Worm (Caenorhabditis elegans) whole organism, L4 larva: ENCODE results near the gene srw-122.

ENCODE experiments used
- D1046.2 ChIP-seq: fragments of 200-800 bp; sonication (Bioruptor generic); IDR thresholded peaks from 2 replicates; pipeline ENCODE4 v1.3.6; 2022; ENCODE audit warnings: missing genetic modification characterization, missing compliant biosample characterization
- F44E2.7 ChIP-seq: fragments of 200-800 bp; sonication (Bioruptor generic); IDR thresholded peaks from 2 replicates; pipeline ENCODE4 v2.1.2; 2022; ENCODE audit warnings: missing genetic modification characterization, missing compliant biosample characterization
- T26A8.4 ChIP-seq: fragments of 200-800 bp; sonication (Bioruptor generic); IDR thresholded peaks from 2 replicates; pipeline ENCODE4 v1.3.6; 2022; ENCODE audit warnings: missing genetic modification characterization, missing compliant biosample characterization
- Y5F2A.4 ChIP-seq: fragments of 200-800 bp; sonication (Bioruptor generic); optimal IDR thresholded peaks from 2 replicates; lab custom pipeline; 2018; ENCODE audit warnings: mild to moderate bottlenecking, missing genetic modification characterization, missing compliant biosample characterization
- ZK337.2 ChIP-seq: fragments of 200-800 bp; sonication (Bioruptor generic); IDR thresholded peaks from 2 replicates; pipeline ENCODE4 v1.3.6; 2022; ENCODE audit warnings: missing genetic modification reagents, missing genetic modification characterization, missing compliant biosample characterization
- ZK546.5 ChIP-seq, 2 experiments: sonication (generic microtip); optimal IDR thresholded peaks; 2 replicates each; lab custom pipeline; 2017; ENCODE audit warnings: missing biosample characterization in 2 of 2, missing genetic modification characterization in 2 of 2
- aly-2 ChIP-seq: sonication (generic microtip); optimal IDR thresholded peaks from 2 replicates; lab custom pipeline; 2018; ENCODE audit warnings: missing biosample characterization, missing genetic modification characterization
- ama-1 ChIP-seq: fragments of 150-350 bp; optimal IDR thresholded peaks from 2 replicates; lab custom pipeline; 2014; ENCODE audit warnings: inconsistent platforms, mixed read lengths
- ceh-28 ChIP-seq: fragments of 150-350 bp; optimal IDR thresholded peaks from 2 replicates; lab custom pipeline; 2014; ENCODE audit warnings: missing biosample characterization, missing genetic modification reagents, missing genetic modification characterization
- ceh-44 ChIP-seq: fragments of 200-800 bp; sonication (Bioruptor generic); IDR thresholded peaks from 2 replicates; pipeline ENCODE4 v1.3.6; 2022; ENCODE audit warnings: missing genetic modification reagents, missing genetic modification characterization, missing compliant biosample characterization
- ctbp-1 ChIP-seq: fragments of 200-800 bp; sonication (Bioruptor generic); IDR thresholded peaks from 2 replicates; pipeline ENCODE4 v1.3.6; 2022; ENCODE audit warnings: missing genetic modification reagents, missing genetic modification characterization, missing compliant biosample characterization
- daf-12 ChIP-seq: fragments of 150-350 bp; optimal IDR thresholded peaks from 2 replicates; lab custom pipeline; 2014; ENCODE audit warnings: missing biosample characterization, missing genetic modification reagents, missing genetic modification characterization
- daf-8 ChIP-seq: fragments of 200-800 bp; sonication (Bioruptor generic); IDR thresholded peaks from 2 replicates; pipeline ENCODE4 v1.3.6; 2022; ENCODE audit warnings: missing genetic modification characterization, missing compliant biosample characterization
- dmd-8 ChIP-seq: fragments of 200-800 bp; sonication (Bioruptor generic); IDR thresholded peaks from 2 replicates; pipeline ENCODE4 v1.3.6; 2022; ENCODE audit warnings: missing genetic modification characterization, missing compliant biosample characterization
- hif-1 ChIP-seq, 2 experiments: sonication (generic microtip); optimal IDR thresholded peaks; 2 replicates each; lab custom pipeline; 2016 to 2017; ENCODE audit warnings: missing compliant biosample characterization in 2 of 2, missing genetic modification characterization in 2 of 2, missing genetic modification reagents in 2 of 2, missing genotype in 2 of 2, mild to moderate bottlenecking in 1 of 2
- hlh-30 ChIP-seq: sonication (generic microtip); optimal IDR thresholded peaks from 2 replicates; lab custom pipeline; 2017; ENCODE audit warnings: antibody characterized with exemption, mild to moderate bottlenecking, missing genetic modification characterization, missing compliant biosample characterization; ENCODE audit not compliant: insufficient read depth
- jun-1 ChIP-seq: fragments of 150-350 bp; optimal IDR thresholded peaks from 2 replicates; lab custom pipeline; 2014; ENCODE audit warnings: missing biosample characterization, missing genetic modification reagents, missing genetic modification characterization
- lin-1 ChIP-seq: fragments of 200-800 bp; sonication (Bioruptor generic); IDR thresholded peaks from 2 replicates; pipeline ENCODE4 v1.3.6; 2022; ENCODE audit warnings: missing genetic modification reagents, missing genetic modification characterization, missing compliant biosample characterization
- lin-15B ChIP-seq: fragments of 150-350 bp; sonication (generic microtip); optimal IDR thresholded peaks from 3 replicates; lab custom pipeline; 2014; ENCODE audit warnings: missing biosample characterization, missing genetic modification characterization
- lin-38 ChIP-seq: fragments of 200-800 bp; sonication (Bioruptor generic); IDR thresholded peaks from 2 replicates; pipeline ENCODE4 v1.3.6; 2022; ENCODE audit warnings: missing genetic modification reagents, missing genetic modification characterization, missing compliant biosample characterization
- lir-3 ChIP-seq: sonication (generic microtip); optimal IDR thresholded peaks from 2 replicates; lab custom pipeline; 2016; ENCODE audit warnings: mild to moderate bottlenecking, missing genetic modification characterization, missing compliant biosample characterization
- madf-9 ChIP-seq: fragments of 200-800 bp; sonication (Bioruptor generic); conservative IDR thresholded peaks from 2 replicates; pipeline ENCODE4 v1.3.6; 2022; ENCODE audit warnings: missing genetic modification reagents, missing genetic modification characterization, missing compliant biosample characterization
- mdl-1 ChIP-seq, 2 experiments: fragments of 150-350 bp in 1 of 2; sonication (generic microtip) in 1 of 2; optimal IDR thresholded peaks; 2 replicates each; lab custom pipeline; 2014 to 2017; ENCODE audit warnings: missing biosample characterization in 2 of 2, missing genetic modification characterization in 2 of 2
- mep-1 ChIP-seq: fragments of 150-350 bp; sonication (generic microtip); optimal IDR thresholded peaks from 3 replicates; lab custom pipeline; 2014; ENCODE audit warnings: missing biosample characterization, missing genetic modification characterization
- nhr-102 ChIP-seq: sonication (generic microtip); optimal IDR thresholded peaks from 2 replicates; lab custom pipeline; 2016; ENCODE audit warnings: mild to moderate bottlenecking, missing genetic modification characterization, moderate library complexity, missing compliant biosample characterization
- nhr-25 ChIP-seq: sonication (generic microtip); optimal IDR thresholded peaks from 2 replicates; lab custom pipeline; 2017; ENCODE audit warnings: missing genetic modification characterization, mild to moderate bottlenecking, missing compliant biosample characterization, antibody characterized with exemption, moderate library complexity, borderline replicate concordance; ENCODE audit not compliant: insufficient read depth
- rbr-2 ChIP-seq: sonication (generic microtip); optimal IDR thresholded peaks from 2 replicates; lab custom pipeline; 2016; ENCODE audit warnings: missing genotype, missing genetic modification characterization, missing compliant biosample characterization
- saeg-2 ChIP-seq: fragments of 200-800 bp; sonication (Bioruptor generic); IDR thresholded peaks from 2 replicates; pipeline ENCODE4 v1.3.6; 2022; ENCODE audit warnings: missing genetic modification reagents, missing genetic modification characterization, missing compliant biosample characterization
- skn-1 ChIP-seq: fragments of 150-350 bp; optimal IDR thresholded peaks from 2 replicates; lab custom pipeline; 2014; ENCODE audit warnings: missing biosample characterization, missing genetic modification characterization
- snpc-4 ChIP-seq: fragments of 150-350 bp; optimal IDR thresholded peaks from 2 replicates; lab custom pipeline; 2014; ENCODE audit warnings: missing biosample characterization, missing genetic modification characterization
- tag-97 ChIP-seq: fragments of 200-800 bp; sonication (Bioruptor generic); IDR thresholded peaks from 2 replicates; pipeline ENCODE4 v1.3.6; 2022; ENCODE audit warnings: missing genetic modification characterization, missing compliant biosample characterization
- unc-130 ChIP-seq: sonication (generic microtip); optimal IDR thresholded peaks from 2 replicates; lab custom pipeline; 2016; ENCODE audit warnings: missing genetic modification reagents, missing genetic modification characterization, missing compliant biosample characterization
- unc-62 ChIP-seq, 3 experiments: fragments of 150-350 bp in 1 of 3; sonication (generic microtip); optimal IDR thresholded peaks in 2 of 3; peaks in 1 of 3; 1 replicate in 1 of 3; 2 replicates in 2 of 3; lab custom pipeline; 2014 to 2017; ENCODE audit warnings: missing biosample characterization in 3 of 3, missing genetic modification characterization in 3 of 3, missing genetic modification reagents in 3 of 3, missing genotype in 1 of 3
- zfp-2 ChIP-seq: sonication (generic microtip); optimal IDR thresholded peaks from 2 replicates; lab custom pipeline; 2016; ENCODE audit warnings: mild to moderate bottlenecking, missing genetic modification characterization, missing compliant biosample characterization
- zfp-3 ChIP-seq: fragments of 200-800 bp; sonication (Bioruptor generic); conservative IDR thresholded peaks from 2 replicates; pipeline ENCODE4 v1.3.6; 2022; ENCODE audit warnings: missing genetic modification reagents, missing genetic modification characterization, missing compliant biosample characterization
- zip-11 ChIP-seq: fragments of 200-800 bp; sonication (Bioruptor generic); IDR thresholded peaks from 2 replicates; pipeline ENCODE4 v1.3.6; 2022; ENCODE audit warnings: missing genetic modification characterization, missing compliant biosample characterization

The srw-122 gene

ce11 chrV:2992060-2992459, 40.1 kb upstream of the srw-122 start:
- TF ChIP-seq F44E2.7 (GFP tag; lab: Robert Waterston, UW): no peak
- peak in 1 of 2 experiments; percentile 97 for TF ChIP-seq unc-62 (GFP tag; optimal IDR thresholded peaks at IDR 0.05 in 1 of 2; lab: Kevin White, UChicago)
- TF ChIP-seq unc-62 (tag; optimal IDR thresholded peaks at IDR 0.05; lab: Kevin White, UChicago): no peak

ce11 chrV:2991485-2991884, 39.5 kb upstream of the srw-122 start, which contains the start of gene srw-121:
Gene srw-121 (minus strand): TSS chrV:2991585.
- TF ChIP-seq ZK337.2 (no peak), zip-11 (GFP tag; lab: Robert Waterston, UW) (no peak), saeg-2 (GFP tag; lab: Robert Waterston, UW) (no peak), nhr-25 (no peak), mdl-1 (tag; optimal IDR thresholded peaks at IDR 0.05; lab: Kevin White, UChicago) (no peak), snpc-4 (no peak), rbr-2 (tag; lab: Kevin White, UChicago) (no peak), jun-1 (tag; lab: Kevin White, UChicago) (no peak), aly-2 (tag; lab: Kevin White, UChicago) (no peak), hif-1 (tag; optimal IDR thresholded peaks at IDR 0.05; lab: Kevin White, UChicago) (no peak), lin-38 (GFP tag; lab: Robert Waterston, UW) (no peak)

- TF ChIP-seq T26A8.4 (GFP tag; lab: Robert Waterston, UW) (no peak), unc-130 (GFP tag; lab: Kevin White, UChicago) (no peak), ZK337.2 (no peak), tag-97 (GFP tag; lab: Robert Waterston, UW) (no peak), ceh-28 (tag; lab: Kevin White, UChicago) (no peak), lir-3 (tag; lab: Kevin White, UChicago) (no peak), lin-1 (GFP tag; lab: Robert Waterston, UW) (no peak), daf-12 (tag; lab: Kevin White, UChicago) (no peak), nhr-102 (no peak), ceh-44 (GFP tag; lab: Robert Waterston, UW) (no peak), hlh-30 (tag; lab: Kevin White, UChicago) (no peak), Y5F2A.4 (GFP tag; lab: Kevin White, UChicago) (no peak), dmd-8 (GFP tag; lab: Robert Waterston, UW) (no peak), snpc-4 (no peak), lin-15B (tag; lab: Kevin White, UChicago) (no peak), madf-9 (GFP tag; lab: Robert Waterston, UW) (no peak), ctbp-1 (no peak), zfp-3 (GFP tag; lab: Robert Waterston, UW) (no peak), mep-1 (no peak), daf-8 (GFP tag; lab: Robert Waterston, UW) (no peak)
Observed at ce11 chrV:2987407-2987806, 35.4 kb upstream of the srw-122 start, which contains the start of gene srh-85. Gene srh-85 (minus strand): TSS chrV:2987507.

ce11 chrV:2985309-2985708, 33.3 kb upstream of the srw-122 start, which contains the start of gene srw-139:
Gene srw-139 (minus strand): TSS chrV:2985409.
- no peak for TF ChIP-seq zfp-2 (tag; lab: Kevin White, UChicago)
- TF ChIP-seq ceh-28 (tag; lab: Kevin White, UChicago): no peak
- no peak for TF ChIP-seq skn-1 (tag; lab: Kevin White, UChicago)
- TF ChIP-seq ZK546.5 (tag; optimal IDR thresholded peaks at IDR 0.05; lab: Kevin White, UChicago): no peak
- TF ChIP-seq ama-1: no peak
- no peak for TF ChIP-seq D1046.2 (GFP tag; lab: Robert Waterston, UW)
